Worm (Caenorhabditis elegans): ENCODE results near the gene nrps-1.

ce11 chrIII:11579380-11579779, 44.9 kb downstream of the nrps-1 start:
- no peak for TF ChIP-seq sox-2 (GFP tag; IDR thresholded peaks at IDR 0.05)
- no peak for TF ChIP-seq unc-86 (tag; optimal IDR thresholded peaks at IDR 0.05)
- TF ChIP-seq pha-2 (tag; optimal IDR thresholded peaks at IDR 0.05) = no peak
- TF ChIP-seq ceh-45 (GFP tag; IDR thresholded peaks at IDR 0.05) = no peak
- TF ChIP-seq ahr-1 (tag; optimal IDR thresholded peaks at IDR 0.05) = no peak
- TF ChIP-seq pqm-1 (tag; optimal IDR thresholded peaks at IDR 0.05) = no peak
- no peak for TF ChIP-seq ama-1 (optimal IDR thresholded peaks at IDR 0.05)
- no peak for TF ChIP-seq dve-1 (tag; optimal IDR thresholded peaks at IDR 0.05)
- no peak for TF ChIP-seq elt-2 (tag; optimal IDR thresholded peaks at IDR 0.05)
- no peak for TF ChIP-seq ceh-24 (tag; optimal IDR thresholded peaks at IDR 0.05)
- TF ChIP-seq npax-4 (tag; optimal IDR thresholded peaks at IDR 0.05) = no peak
- TF ChIP-seq dmd-4 (tag; optimal IDR thresholded peaks at IDR 0.05; ENCODE audit: borderline replicate concordance) = no peak
- TF ChIP-seq tbx-7 (tag; optimal IDR thresholded peaks at IDR 0.05) = no peak
